Fruit fly (Drosophila melanogaster) whole organism, wandering third instar larva: Measurements from ENCODE around the gene Eig71Eh.

Experiments used
- Abd-B ChIP-seq: fragments of >200 bp; optimal IDR thresholded peaks from 2 replicates; lab custom pipeline; 2017; ENCODE audit warnings: missing biosample characterization, missing genetic modification characterization
- CG32264 ChIP-seq: fragments of 200-800 bp; sonication (Bioruptor generic); optimal IDR thresholded peaks from 2 replicates; lab custom pipeline; 2016; ENCODE audit warnings: missing biosample characterization, missing genetic modification characterization
- CG9705 ChIP-seq: fragments of 200-800 bp; sonication (Bioruptor generic); optimal IDR thresholded peaks from 2 replicates; lab custom pipeline; 2018; ENCODE audit warnings: missing biosample characterization, mild to moderate bottlenecking, missing genetic modification characterization
- CrebA ChIP-seq: fragments of 200-800 bp; sonication (Bioruptor generic); optimal IDR thresholded peaks from 2 replicates; lab custom pipeline; 2016; ENCODE audit warnings: missing biosample characterization, mild to moderate bottlenecking, missing genetic modification characterization, borderline replicate concordance
- GATAd ChIP-seq: sonication (Bioruptor generic); optimal IDR thresholded peaks from 2 replicates; lab custom pipeline; 2016; ENCODE audit warnings: missing biosample characterization, missing genetic modification characterization
- HLH106 ChIP-seq: fragments of 200-800 bp; optimal IDR thresholded peaks from 3 replicates; lab custom pipeline; 2019; ENCODE audit warnings: missing biosample characterization, mild to moderate bottlenecking, missing genetic modification characterization, moderate library complexity
- Hnf4 ChIP-seq: fragments of 200-800 bp; sonication (Bioruptor generic); optimal IDR thresholded peaks from 2 replicates; lab custom pipeline; 2016; ENCODE audit warnings: missing biosample characterization, mild to moderate bottlenecking, missing genetic modification characterization
- Hr78 ChIP-seq: fragments of >200 bp; optimal IDR thresholded peaks from 2 replicates; lab custom pipeline; 2017; ENCODE audit warnings: missing biosample characterization, missing genetic modification characterization
- Hr83 ChIP-seq: fragments of 200-300 bp; sonication (Bioruptor generic); optimal IDR thresholded peaks from 2 replicates; lab custom pipeline; 2016; ENCODE audit warnings: missing biosample characterization, mild to moderate bottlenecking, missing genetic modification characterization, moderate library complexity; ENCODE audit not compliant: poor library complexity, severe bottlenecking
- Jra ChIP-seq: sonication (Bioruptor generic); optimal IDR thresholded peaks from 2 replicates; lab custom pipeline; 2016; ENCODE audit warnings: missing biosample characterization, missing genetic modification characterization
- Mio ChIP-seq: sonication (Bioruptor generic); optimal IDR thresholded peaks from 2 replicates; lab custom pipeline; 2016; ENCODE audit warnings: missing biosample characterization, missing genetic modification characterization
- N ChIP-seq: fragments of >200 bp; optimal IDR thresholded peaks from 2 replicates; lab custom pipeline; 2018; ENCODE audit warnings: missing biosample characterization, missing external identifiers, missing genetic modification characterization
- OdsH ChIP-seq: fragments of 200-800 bp; sonication (Bioruptor generic); optimal IDR thresholded peaks from 2 replicates; lab custom pipeline; 2016; ENCODE audit warnings: missing biosample characterization, mild to moderate bottlenecking, missing genetic modification characterization
- Rel ChIP-seq, 2 experiments: fragments of 200-800 bp; sonication (Bioruptor generic) in 1 of 2; optimal IDR thresholded peaks; 2 replicates in 1 of 2; 3 replicates in 1 of 2; lab custom pipeline; 2016 to 2019; ENCODE audit warnings: mild to moderate bottlenecking in 2 of 2, missing biosample characterization in 2 of 2, missing genetic modification characterization in 2 of 2, moderate library complexity in 1 of 2
- Sp1 ChIP-seq: fragments of 200-800 bp; sonication (Bioruptor generic); optimal IDR thresholded peaks from 3 replicates; lab custom pipeline; 2019; ENCODE audit warnings: missing biosample characterization, mild to moderate bottlenecking, missing genetic modification characterization, moderate library complexity
- Vsx2 ChIP-seq: fragments of 200-300, 225-300 bp; sonication (Bioruptor generic); optimal IDR thresholded peaks from 2 replicates; lab custom pipeline; 2018; ENCODE audit warnings: missing biosample characterization, missing genetic modification characterization; ENCODE audit not compliant: partially characterized antibody
- br ChIP-seq: fragments of 200-800 bp; sonication (Bioruptor generic); optimal IDR thresholded peaks from 2 replicates; lab custom pipeline; 2016; ENCODE audit warnings: missing biosample characterization, missing genetic modification characterization
- dl ChIP-seq, 2 experiments: fragments of 175-275, 200-275 bp in 1 of 2; fragments of 200-275 bp in 1 of 2; sonication (Bioruptor generic); optimal IDR thresholded peaks; lab custom pipeline; 2018; ENCODE audit warnings: mild to moderate bottlenecking in 2 of 2, missing biosample characterization in 2 of 2, missing genetic modification characterization in 2 of 2, moderate library complexity in 2 of 2; ENCODE audit not compliant: partially characterized antibody in 2 of 2, insufficient read depth in 1 of 2
- dmrt93B ChIP-seq: fragments of 200-800 bp; sonication (Bioruptor generic); optimal IDR thresholded peaks from 2 replicates; lab custom pipeline; 2018; ENCODE audit warnings: missing biosample characterization, mild to moderate bottlenecking, missing genetic modification characterization
- ey ChIP-seq: fragments of 200-800 bp; sonication (Bioruptor generic); optimal IDR thresholded peaks from 2 replicates; lab custom pipeline; 2016; ENCODE audit warnings: missing biosample characterization, missing genetic modification characterization
- foxo ChIP-seq, 2 experiments: fragments of 200-800 bp; sonication (Bioruptor generic); optimal IDR thresholded peaks; 2 replicates in 1 of 2; 3 replicates in 1 of 2; lab custom pipeline; 2016 to 2017; ENCODE audit warnings: missing biosample characterization in 2 of 2, missing genetic modification characterization in 2 of 2
- fru ChIP-seq: fragments of 200-800 bp; sonication (Bioruptor generic); optimal IDR thresholded peaks from 3 replicates; lab custom pipeline; 2016; ENCODE audit warnings: missing biosample characterization, mild to moderate bottlenecking, missing genetic modification characterization
- h ChIP-seq: fragments of 200-800 bp; sonication (Bioruptor generic); optimal IDR thresholded peaks from 3 replicates; lab custom pipeline; 2016; ENCODE audit warnings: missing biosample characterization, mild to moderate bottlenecking, missing genetic modification characterization
- lola ChIP-seq: fragments of >200 bp; optimal IDR thresholded peaks from 2 replicates; lab custom pipeline; 2017; ENCODE audit warnings: missing biosample characterization, missing genetic modification characterization
- pan ChIP-seq: fragments of >200 bp; optimal IDR thresholded peaks from 2 replicates; lab custom pipeline; 2017
- psq ChIP-seq: fragments of 200-800 bp; sonication (Bioruptor generic); optimal IDR thresholded peaks from 3 replicates; lab custom pipeline; 2017; ENCODE audit warnings: missing biosample characterization, mild to moderate bottlenecking, missing genetic modification characterization, moderate library complexity
- rgr ChIP-seq: fragments of 200-800 bp; sonication (Bioruptor generic); optimal IDR thresholded peaks from 3 replicates; lab custom pipeline; 2016; ENCODE audit warnings: missing biosample characterization, mild to moderate bottlenecking, missing genetic modification characterization
- sage ChIP-seq: fragments of 200-800 bp; sonication (Bioruptor generic); optimal IDR thresholded peaks from 2 replicates; lab custom pipeline; 2016; ENCODE audit warnings: missing biosample characterization, mild to moderate bottlenecking, missing genetic modification characterization
- sv ChIP-seq: fragments of 200-800 bp; sonication (Bioruptor generic); optimal IDR thresholded peaks from 3 replicates; lab custom pipeline; 2016; ENCODE audit warnings: missing biosample characterization, missing genetic modification characterization
- tai ChIP-seq: sonication (Bioruptor generic); optimal IDR thresholded peaks from 2 replicates; lab custom pipeline; 2016; ENCODE audit warnings: missing biosample characterization, missing genetic modification characterization
- usp ChIP-seq: fragments of >200 bp; optimal IDR thresholded peaks from 2 replicates; lab custom pipeline; 2017; ENCODE audit warnings: missing biosample characterization, missing genetic modification characterization
- woc ChIP-seq: sonication (Bioruptor generic); optimal IDR thresholded peaks from 2 replicates; lab custom pipeline; 2016; ENCODE audit warnings: missing biosample characterization, mild to moderate bottlenecking, missing genetic modification characterization

Gene Eig71Eh

DNA sequence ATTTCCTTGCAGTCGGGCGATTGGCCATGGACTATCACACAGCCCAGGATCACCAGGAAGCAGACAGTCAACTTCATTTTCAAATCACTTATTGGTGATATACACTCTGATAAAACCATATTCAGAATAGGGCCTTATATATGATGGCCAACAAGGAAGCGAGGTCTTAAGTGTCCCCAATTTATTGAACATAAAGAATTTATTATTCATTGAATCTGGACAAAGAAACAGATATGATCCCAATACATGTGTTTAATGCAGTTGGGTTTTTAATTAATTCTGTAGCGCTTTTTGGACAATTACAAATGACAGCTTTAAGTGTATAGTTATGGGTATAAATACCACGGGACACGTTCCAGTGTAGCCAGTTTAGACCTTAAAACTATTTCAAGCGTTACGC is at the start of gene Eig71Eh, which contains the start of gene Eig71Ei:
Eig71Eh (minus strand) TSS at position 101 of the 400 bp plus-strand sequence.
Eig71Ei (plus strand) TSS at position 367 of the 400 bp plus-strand sequence.
- no peak for TF ChIP-seq dl (GFP tag; optimal IDR thresholded peaks at IDR 0.05; lab: Kevin White, UChicago; ENCODE audit: insufficient read depth in 1 of 2, partially characterized antibody in 2 of 2)
- TF ChIP-seq woc = no peak
- TF ChIP-seq Rel (GFP tag; optimal IDR thresholded peaks at IDR 0.05; lab: Kevin White, UChicago) = no peak
- TF ChIP-seq Rel (tag; optimal IDR thresholded peaks at IDR 0.05; lab: Kevin White, UChicago) = no peak
- TF ChIP-seq CrebA (GFP tag; lab: Kevin White, UChicago) = no peak
- no peak for TF ChIP-seq Jra (GFP tag; lab: Kevin White, UChicago)
- TF ChIP-seq fru (GFP tag; lab: Kevin White, UChicago) = no peak
- TF ChIP-seq rgr (GFP tag; lab: Kevin White, UChicago) = no peak
- no peak for TF ChIP-seq CG9705 (GFP tag; lab: Kevin White, UChicago)
- no peak for TF ChIP-seq br (GFP tag; lab: Kevin White, UChicago)
- TF ChIP-seq OdsH (GFP tag; lab: Kevin White, UChicago) = no peak
- TF ChIP-seq Vsx2 (GFP tag; lab: Kevin White, UChicago) = no peak
- no peak for TF ChIP-seq Sp1 (GFP tag; lab: Kevin White, UChicago)
- no peak for TF ChIP-seq CG32264 (GFP tag; lab: Kevin White, UChicago)
- TF ChIP-seq foxo (GFP tag; optimal IDR thresholded peaks at IDR 0.05; lab: Kevin White, UChicago) = no peak
- no peak for TF ChIP-seq sage (GFP tag; lab: Kevin White, UChicago)
- no peak for TF ChIP-seq HLH106 (tag; lab: Kevin White, UChicago)
- TF ChIP-seq Mio (GFP tag; lab: Kevin White, UChicago) = no peak
- no peak for TF ChIP-seq Hnf4 (GFP tag; lab: Kevin White, UChicago)
- no peak for TF ChIP-seq lola (GFP tag; lab: Kevin White, UChicago)
- TF ChIP-seq GATAd (GFP tag; lab: Kevin White, UChicago) = no peak

DNA sequence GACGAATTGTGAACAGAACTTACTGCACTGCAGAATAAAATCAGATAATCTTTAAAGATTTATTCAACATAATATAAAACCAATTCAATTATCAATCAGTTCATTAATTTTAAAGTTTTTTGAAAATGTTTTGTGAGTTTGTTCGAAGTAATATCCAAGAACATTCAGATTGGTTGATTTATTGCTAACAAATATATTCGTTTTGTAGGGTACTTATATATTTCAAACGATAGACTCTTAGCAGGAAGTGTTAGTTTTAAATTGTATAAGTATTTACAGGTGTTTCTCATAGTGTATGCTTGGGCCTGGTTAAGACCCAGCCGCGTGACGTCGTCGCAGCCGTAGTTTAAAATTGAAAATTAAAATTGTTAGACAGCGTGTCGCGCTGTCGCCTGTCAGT is 49.3 kb upstream of the Eig71Eh start:
- no peak for TF ChIP-seq foxo (GFP tag; optimal IDR thresholded peaks at IDR 0.05; lab: Kevin White, UChicago)
- TF ChIP-seq ey (GFP tag; lab: Kevin White, UChicago) = no peak
- TF ChIP-seq rgr (GFP tag; lab: Kevin White, UChicago) = no peak
- no peak for TF ChIP-seq usp (GFP tag; lab: Kevin White, UChicago)
- TF ChIP-seq N (GFP tag; lab: Kevin White, UChicago) = no peak
- TF ChIP-seq psq (GFP tag; lab: Kevin White, UChicago) = no peak
- no peak for TF ChIP-seq h
- TF ChIP-seq Hr83 = no peak
- no peak for TF ChIP-seq CG9705 (GFP tag; lab: Kevin White, UChicago)
- no peak for TF ChIP-seq Vsx2 (GFP tag; lab: Kevin White, UChicago)
- no peak for TF ChIP-seq Abd-B (GFP tag; lab: Kevin White, UChicago)
- TF ChIP-seq Rel (GFP tag; optimal IDR thresholded peaks at IDR 0.05; lab: Kevin White, UChicago) = no peak
- no peak for TF ChIP-seq Rel (tag; optimal IDR thresholded peaks at IDR 0.05; lab: Kevin White, UChicago)
- TF ChIP-seq woc = no peak
- TF ChIP-seq pan (lab: Kevin White, UChicago) = no peak
- no peak for TF ChIP-seq dmrt93B (GFP tag; lab: Kevin White, UChicago)
- TF ChIP-seq tai (GFP tag; lab: Kevin White, UChicago) = no peak

DNA sequence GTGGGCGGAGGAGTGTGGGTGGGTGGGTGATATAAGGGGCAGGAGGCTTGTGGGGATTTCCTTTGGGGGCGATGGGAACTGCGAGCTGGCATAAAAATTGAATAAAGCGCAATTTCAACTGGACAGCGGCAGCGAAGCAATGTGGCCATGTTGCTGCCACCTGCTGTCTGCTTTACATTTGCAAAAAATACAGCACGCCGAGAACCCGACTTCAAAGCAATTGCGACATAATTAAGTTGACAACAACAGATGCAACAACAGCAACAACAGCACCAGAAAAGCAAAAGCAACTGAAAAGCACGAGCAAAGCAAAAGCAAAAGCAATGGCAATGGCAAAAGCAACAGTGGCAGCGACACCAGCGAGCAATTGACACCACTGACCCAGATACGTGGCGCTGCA is 48.9 kb upstream of the Eig71Eh start:
- no peak for TF ChIP-seq h
- no peak for TF ChIP-seq woc
- TF ChIP-seq HLH106 (tag; lab: Kevin White, UChicago) = no peak
- no peak for TF ChIP-seq Mio (GFP tag; lab: Kevin White, UChicago)
- TF ChIP-seq, all 38 proteins: peak for 0

DNA sequence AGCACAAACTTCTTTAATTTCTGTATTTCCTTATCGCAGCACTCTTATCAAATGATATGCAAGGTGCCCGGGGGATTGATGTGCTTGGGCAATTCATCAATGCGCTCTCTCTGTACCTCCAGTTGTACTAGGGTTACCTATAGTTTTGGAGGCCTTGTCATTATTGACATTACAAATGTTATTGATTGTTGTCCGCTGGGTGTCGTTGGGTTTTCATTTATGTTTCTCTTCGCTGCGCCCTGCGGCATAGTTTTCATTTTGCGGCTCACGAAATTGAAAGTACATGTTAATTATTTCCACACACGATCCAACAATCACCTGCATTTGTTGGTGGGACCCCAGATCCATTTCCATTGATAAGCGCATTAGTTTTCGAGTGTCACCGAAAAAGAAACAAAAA is 47.0 kb upstream of the Eig71Eh start:
- no peak for TF ChIP-seq rgr (GFP tag; lab: Kevin White, UChicago)
- no peak for TF ChIP-seq dmrt93B (GFP tag; lab: Kevin White, UChicago)
- TF ChIP-seq CG32264 (GFP tag; lab: Kevin White, UChicago) = no peak
- TF ChIP-seq sv (GFP tag; lab: Kevin White, UChicago) = no peak
- no peak for TF ChIP-seq CG9705 (GFP tag; lab: Kevin White, UChicago)
- TF ChIP-seq h = no peak
- no peak for TF ChIP-seq Jra (GFP tag; lab: Kevin White, UChicago)
- TF ChIP-seq lola (GFP tag; lab: Kevin White, UChicago) = no peak
- no peak for TF ChIP-seq Abd-B (GFP tag; lab: Kevin White, UChicago)
- no peak for TF ChIP-seq sage (GFP tag; lab: Kevin White, UChicago)
- no peak for TF ChIP-seq foxo (GFP tag; optimal IDR thresholded peaks at IDR 0.05; lab: Kevin White, UChicago)
- TF ChIP-seq ey (GFP tag; lab: Kevin White, UChicago) = no peak
- no peak for TF ChIP-seq Mio (GFP tag; lab: Kevin White, UChicago)
- TF ChIP-seq dl (GFP tag; optimal IDR thresholded peaks at IDR 0.05; lab: Kevin White, UChicago; ENCODE audit: insufficient read depth in 1 of 2, partially characterized antibody in 2 of 2) = no peak
- no peak for TF ChIP-seq Hnf4 (GFP tag; lab: Kevin White, UChicago)
- no peak for TF ChIP-seq Hr78 (GFP tag; lab: Kevin White, UChicago)
